Worm (Caenorhabditis elegans) whole organism, young adult: Measurements from ENCODE around the gene npp-9.

Source experiments
- C17E4.6 ChIP-seq: fragments of 200-800 bp; sonication (Bioruptor generic); IDR thresholded peaks from 2 replicates; pipeline ENCODE4 v1.3.6; 2022; ENCODE audit warnings: missing genetic modification reagents, missing genetic modification characterization, missing compliant biosample characterization
- F33H1.4 ChIP-seq: fragments of 200-800 bp; sonication (Bioruptor generic); IDR thresholded peaks from 2 replicates; pipeline ENCODE4 v1.3.6; 2022; ENCODE audit warnings: missing genetic modification reagents, missing genetic modification characterization, missing compliant biosample characterization
- F37B4.10 ChIP-seq: fragments of 200-800 bp; sonication (Bioruptor generic); IDR thresholded peaks from 2 replicates; pipeline ENCODE4 v1.3.6; 2022; ENCODE audit warnings: missing genetic modification characterization, missing compliant biosample characterization
- T07F8.4 ChIP-seq: sonication (generic microtip); optimal IDR thresholded peaks from 2 replicates; lab custom pipeline; 2016; ENCODE audit warnings: mild to moderate bottlenecking, missing genetic modification characterization, moderate library complexity, missing compliant biosample characterization
- atf-7 ChIP-seq: sonication (generic microtip); optimal IDR thresholded peaks from 2 replicates; lab custom pipeline; 2017; ENCODE audit warnings: mild to moderate bottlenecking, missing genetic modification characterization, missing compliant biosample characterization
- attf-6 ChIP-seq: fragments of 200-800 bp; sonication (Bioruptor generic); IDR thresholded peaks from 2 replicates; pipeline ENCODE4 v1.3.6; 2022; ENCODE audit warnings: missing genetic modification reagents, missing genetic modification characterization, missing compliant biosample characterization
- bed-1 ChIP-seq: fragments of 200-800 bp; sonication (Bioruptor generic); IDR thresholded peaks from 2 replicates; pipeline ENCODE4 v1.3.6; 2022; ENCODE audit warnings: missing genetic modification reagents, missing genetic modification characterization, missing compliant biosample characterization
- bed-2 ChIP-seq: fragments of 200-800 bp; sonication (Bioruptor generic); IDR thresholded peaks from 2 replicates; pipeline ENCODE4 v1.3.6; 2022; ENCODE audit warnings: missing genetic modification reagents, missing genetic modification characterization, missing compliant biosample characterization
- ceh-40 ChIP-seq: fragments of 200-800 bp; sonication (Bioruptor generic); IDR thresholded peaks from 2 replicates; pipeline ENCODE4 v1.3.6; 2022; ENCODE audit warnings: missing genetic modification characterization, missing compliant biosample characterization
- ceh-79 ChIP-seq: sonication (generic microtip); optimal IDR thresholded peaks from 2 replicates; lab custom pipeline; 2017; ENCODE audit warnings: mild to moderate bottlenecking, missing genetic modification characterization, missing compliant biosample characterization
- ceh-91 ChIP-seq: fragments of 200-800 bp; sonication (Bioruptor generic); IDR thresholded peaks from 2 replicates; pipeline ENCODE4 v1.3.6; 2022; ENCODE audit warnings: missing genetic modification reagents, missing genetic modification characterization, missing compliant biosample characterization
- dox-1 ChIP-seq: fragments of 200-800 bp; sonication (Bioruptor generic); IDR thresholded peaks from 2 replicates; pipeline ENCODE4 v1.3.6; 2022; ENCODE audit warnings: missing genetic modification reagents, missing genetic modification characterization, missing compliant biosample characterization
- dpl-1 ChIP-seq: fragments of 150-350 bp; optimal IDR thresholded peaks from 2 replicates; lab custom pipeline; 2014; ENCODE audit warnings: missing biosample characterization, missing genetic modification reagents, missing genetic modification characterization
- gei-17 ChIP-seq: fragments of 200-800 bp; sonication (Bioruptor generic); optimal IDR thresholded peaks from 2 replicates; lab custom pipeline; 2018; ENCODE audit warnings: mild to moderate bottlenecking, missing genetic modification characterization, missing compliant biosample characterization
- lin-26 ChIP-seq: fragments of 200-800 bp; sonication (Bioruptor generic); IDR thresholded peaks from 2 replicates; pipeline ENCODE4 v1.3.6; 2022; ENCODE audit warnings: missing genetic modification reagents, missing genetic modification characterization, missing compliant biosample characterization
- lin-40 ChIP-seq: sonication (generic microtip); optimal IDR thresholded peaks from 2 replicates; lab custom pipeline; 2016; ENCODE audit warnings: missing genetic modification characterization, mild to moderate bottlenecking, missing compliant biosample characterization, missing genotype, missing genetic modification reagents
- madf-10 ChIP-seq: sonication (generic microtip); optimal IDR thresholded peaks from 2 replicates; lab custom pipeline; 2016; ENCODE audit warnings: mild to moderate bottlenecking, missing genetic modification characterization, missing compliant biosample characterization
- madf-3 ChIP-seq: fragments of 200-800 bp; sonication (Bioruptor generic); IDR thresholded peaks from 2 replicates; pipeline ENCODE4 v1.3.6; 2022; ENCODE audit warnings: missing genetic modification reagents, missing genetic modification characterization, missing compliant biosample characterization
- mel-28 ChIP-seq: sonication (generic microtip); optimal IDR thresholded peaks from 2 replicates; lab custom pipeline; 2016; ENCODE audit warnings: borderline replicate concordance, mild to moderate bottlenecking, missing genetic modification characterization, missing compliant biosample characterization
- mxl-1 ChIP-seq: sonication (generic microtip); optimal IDR thresholded peaks from 2 replicates; lab custom pipeline; 2016; ENCODE audit warnings: missing genetic modification characterization, missing compliant biosample characterization
- nfya-1 ChIP-seq: sonication (generic microtip); optimal IDR thresholded peaks from 2 replicates; lab custom pipeline; 2017; ENCODE audit warnings: antibody characterized with exemption, missing compliant biosample characterization, missing genetic modification characterization, borderline replicate concordance; ENCODE audit not compliant: insufficient read depth
- nhr-80 ChIP-seq: sonication (generic microtip); optimal IDR thresholded peaks from 2 replicates; lab custom pipeline; 2016; ENCODE audit warnings: missing genetic modification characterization, missing compliant biosample characterization
- nhr-90 ChIP-seq: sonication (generic microtip); optimal IDR thresholded peaks from 2 replicates; lab custom pipeline; 2016; ENCODE audit warnings: missing genotype, mild to moderate bottlenecking, missing genetic modification characterization, missing compliant biosample characterization
- pbrm-1 ChIP-seq: fragments of 200-800 bp; sonication (Bioruptor generic); IDR thresholded peaks from 2 replicates; pipeline ENCODE4 v1.3.6; 2022; ENCODE audit warnings: missing genetic modification reagents, missing genetic modification characterization, missing compliant biosample characterization
- rcor-1 ChIP-seq: fragments of 200-800 bp; sonication (Bioruptor generic); IDR thresholded peaks from 2 replicates; pipeline ENCODE4 v1.3.6; 2022; ENCODE audit warnings: missing genetic modification reagents, missing genetic modification characterization, missing compliant biosample characterization
- repo-1 ChIP-seq: sonication (generic microtip); optimal IDR thresholded peaks from 2 replicates; lab custom pipeline; 2017; ENCODE audit warnings: mild to moderate bottlenecking, missing genetic modification characterization, missing compliant biosample characterization
- snpc-4 ChIP-seq, 5 experiments: fragments of 150-350 bp in 1 of 5; sonication (generic microtip) in 4 of 5; optimal IDR thresholded peaks; 2 replicates each; lab custom pipeline; 2014 to 2018; ENCODE audit warnings: missing genetic modification characterization in 5 of 5, missing biosample characterization in 3 of 5, antibody characterized with exemption in 2 of 5, mild to moderate bottlenecking in 2 of 5, missing compliant biosample characterization in 2 of 5, missing genotype in 2 of 5, moderate library complexity in 2 of 5, missing genetic modification reagents in 1 of 5
- tlf-1 ChIP-seq: fragments of 200-800 bp; sonication (Bioruptor generic); optimal IDR thresholded peaks from 2 replicates; lab custom pipeline; 2018; ENCODE audit warnings: mild to moderate bottlenecking, missing genetic modification characterization, missing compliant biosample characterization
- unc-62 ChIP-seq: fragments of 150-350 bp; optimal IDR thresholded peaks from 2 replicates; lab custom pipeline; 2014; ENCODE audit warnings: missing biosample characterization, missing genetic modification reagents, missing genetic modification characterization
- xnd-1 ChIP-seq: sonication (generic microtip); optimal IDR thresholded peaks from 2 replicates; lab custom pipeline; 2016; ENCODE audit warnings: missing genotype, missing genetic modification reagents, missing genetic modification characterization, missing compliant biosample characterization
- ztf-25 ChIP-seq: fragments of 200-800 bp; sonication (Bioruptor generic); IDR thresholded peaks from 2 replicates; pipeline ENCODE4 v1.3.6; 2022; ENCODE audit warnings: missing genetic modification reagents, missing genetic modification characterization, missing compliant biosample characterization
- ztf-26 ChIP-seq: sonication (generic microtip); optimal IDR thresholded peaks from 2 replicates; lab custom pipeline; 2017; ENCODE audit warnings: missing genetic modification characterization, missing compliant biosample characterization
- ztf-3 ChIP-seq: fragments of 200-800 bp; sonication (Bioruptor generic); optimal IDR thresholded peaks from 2 replicates; lab custom pipeline; 2018; ENCODE audit warnings: mild to moderate bottlenecking, missing genetic modification characterization, missing compliant biosample characterization

Gene npp-9

ce11 chrIII:3389426-3390020, 14.8 kb downstream of the npp-9 start, which contains the start of the genes elmd-1 and hecw-1 (continued):
- TF ChIP-seq atf-7 (tag; lab: Kevin White, UChicago) (peak; percentile 45), lin-40 (tag; lab: Kevin White, UChicago) (peak; percentile 54), xnd-1 (tag; lab: Kevin White, UChicago) (peak; percentile 36), tlf-1 (peak; percentile 8), madf-10 (tag; lab: Kevin White, UChicago) (peak; percentile 54), rcor-1 (GFP tag; lab: Robert Waterston, UW) (peak; percentile 60; the same call in 1 of the 2 replicates), unc-62 (GFP tag; lab: Kevin White, UChicago) (no peak), gei-17 (GFP tag; lab: Kevin White, UChicago) (no peak)

ce11 chrIII:3382465-3382864, 21.8 kb downstream of the npp-9 start:
- TF ChIP-seq madf-10 (tag; lab: Kevin White, UChicago): no peak
- TF ChIP-seq attf-6: no peak
- no peak for TF ChIP-seq ztf-3 (GFP tag; lab: Kevin White, UChicago)
- TF ChIP-seq nfya-1 (tag; lab: Kevin White, UChicago): no peak
- no peak for TF ChIP-seq nhr-80 (tag; lab: Kevin White, UChicago)
- no peak for TF ChIP-seq C17E4.6 (GFP tag; lab: Robert Waterston, UW)
- TF ChIP-seq ceh-79 (tag; lab: Kevin White, UChicago): no peak
- no peak for TF ChIP-seq nhr-90
- TF ChIP-seq bed-2 (GFP tag; lab: Robert Waterston, UW): no peak
- TF ChIP-seq F33H1.4 (GFP tag; lab: Robert Waterston, UW): no peak

- TF ChIP-seq pbrm-1 (no peak), bed-1 (0 out of 2 replicates have a peak, but pooled peaks have one; percentile 44), F37B4.10 (GFP tag; lab: Robert Waterston, UW) (no peak)
- TF ChIP-seq, all 124 proteins: peak for 1
Observed at ce11 chrIII:3381866-3382265, 22.4 kb downstream of the npp-9 start.

- 0 out of 2 replicates have a peak, but pooled peaks have one; percentile 46 for TF ChIP-seq madf-3 (GFP tag; lab: Robert Waterston, UW)
- TF ChIP-seq mel-28 (tag; lab: Kevin White, UChicago): no peak
- peak; percentile 54 for TF ChIP-seq ztf-26
- peak; percentile 37 for TF ChIP-seq snpc-4 (GFP tag; optimal IDR thresholded peaks at IDR 0.05; lab: Kevin White, UChicago)
- peak; percentile 87 to 96 (median 92) for TF ChIP-seq snpc-4 (tag; optimal IDR thresholded peaks at IDR 0.05; lab: Kevin White, UChicago)
- TF ChIP-seq lin-26 (GFP tag; lab: Robert Waterston, UW): peak; percentile 60; the same call in 1 of the 2 replicates
- no peak for TF ChIP-seq repo-1
Observed at ce11 chrIII:3377700-3378099, 26.6 kb downstream of the npp-9 start.

- no peak for TF ChIP-seq ceh-40
- no peak for TF ChIP-seq ztf-25 (GFP tag; lab: Robert Waterston, UW)
- no peak for TF ChIP-seq dpl-1 (GFP tag; lab: Kevin White, UChicago)
- TF ChIP-seq atf-7 (tag; lab: Kevin White, UChicago): peak; percentile 70
- TF ChIP-seq T07F8.4 (tag; lab: Kevin White, UChicago): no peak
- TF ChIP-seq dox-1 (GFP tag; lab: Robert Waterston, UW): no peak
- TF ChIP-seq mxl-1: no peak
- TF ChIP-seq ceh-91: no peak
Observed at ce11 chrIII:3377134-3377533, 27.1 kb downstream of the npp-9 start.
